Worm (Caenorhabditis elegans) whole organism, midembryonic: Measurements from ENCODE around the gene sru-36.

Source experiments
- cog-1 ChIP-seq: sonication (generic microtip); optimal IDR thresholded peaks from 2 replicates; lab custom pipeline; 2016; ENCODE audit warnings: missing genetic modification characterization, missing compliant biosample characterization
- klf-2 ChIP-seq: fragments of 200-800 bp; sonication (Bioruptor generic); conservative IDR thresholded peaks from 2 replicates; pipeline ENCODE4 v1.3.6; 2022; ENCODE audit warnings: missing genetic modification reagents, missing genetic modification characterization, missing compliant biosample characterization
- ref-1 ChIP-seq: fragments of 200-800 bp; sonication (Bioruptor generic); conservative IDR thresholded peaks from 2 replicates; pipeline ENCODE4 v1.3.6; 2022; ENCODE audit warnings: missing genetic modification reagents, missing genetic modification characterization, missing compliant biosample characterization

ce11 chrV:9860337-9860736 is 18.9 kb downstream of the sru-36 start:
- TF ChIP-seq cog-1 (tag; lab: Kevin White, UChicago) (no peak), klf-2 (GFP tag; lab: Robert Waterston, UW) (no peak), ref-1 (GFP tag; lab: Robert Waterston, UW) (no peak)
